Fruit fly (Drosophila melanogaster): ENCODE results near the gene CG5151.

CG5151 gene

DNA sequence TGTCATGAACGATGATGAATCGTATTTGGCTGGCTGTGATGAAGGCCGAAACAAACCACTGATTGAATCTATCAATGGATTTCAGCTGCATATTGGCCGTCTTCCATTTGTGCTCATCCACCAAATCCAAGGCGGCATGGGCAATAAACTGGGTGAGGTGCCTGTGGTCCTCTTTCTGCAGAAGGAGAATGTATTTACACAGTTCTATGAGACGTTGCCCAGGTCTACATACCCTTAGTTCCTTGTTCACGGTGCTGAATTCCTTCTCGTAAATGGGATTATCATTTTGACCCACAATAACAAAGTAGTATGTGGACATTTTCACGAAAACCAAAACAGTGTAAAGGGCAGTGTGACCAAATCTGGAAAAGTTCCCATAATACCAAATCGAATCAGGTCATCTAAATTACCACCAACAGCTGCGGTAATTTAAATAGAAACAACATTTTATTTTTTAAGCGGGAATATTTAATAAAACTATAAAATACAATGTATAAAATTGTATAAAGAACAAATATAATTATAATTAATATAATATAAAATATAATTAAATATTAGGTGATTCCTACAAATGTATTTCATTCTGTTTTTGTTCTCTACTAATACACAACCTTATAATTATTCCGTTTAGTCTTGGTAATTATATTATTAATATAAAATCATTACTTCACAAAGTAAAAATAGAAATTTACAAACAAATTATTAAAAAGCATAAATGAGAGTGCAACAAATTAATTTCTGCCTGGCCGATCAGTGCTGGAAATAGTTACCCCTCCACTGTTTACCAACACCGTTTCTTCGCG, 33.0 kb downstream of the CG5151 start, which contains the start of the genes Trs20 and elg1 (continued):
- TF ChIP-seq CG17912 (GFP tag; optimal IDR thresholded peaks at IDR 0.05) (no peak), CG10462 (GFP tag; optimal IDR thresholded peaks at IDR 0.05) (no peak), B-H2 (GFP tag; optimal IDR thresholded peaks at IDR 0.05) (peak; percentile 61), mirr (GFP tag; optimal IDR thresholded peaks at IDR 0.05) (no peak), CG7786 (GFP tag; optimal IDR thresholded peaks at IDR 0.05) (no peak), hb (GFP tag; IDR thresholded peaks at IDR 0.05; ENCODE audit: partially characterized antibody) (no peak), HLH3B (GFP tag; IDR thresholded peaks at IDR 0.05) (peak; percentile 54; the same call in 1 of the 2 replicates), CG12299 (tag; optimal IDR thresholded peaks at IDR 0.05) (no peak), h (optimal IDR thresholded peaks at IDR 0.05) (no peak), cwo (GFP tag; optimal IDR thresholded peaks at IDR 0.05) (peak; percentile 33), ATbp (GFP tag; optimal IDR thresholded peaks at IDR 0.05) (no peak), TFAM (GFP tag; optimal IDR thresholded peaks at IDR 0.05) (no peak), gcm (GFP tag; optimal IDR thresholded peaks at IDR 0.05) (peak; percentile 77), ro (GFP tag; IDR thresholded peaks at IDR 0.05) (no peak), schlank (tag; optimal IDR thresholded peaks at IDR 0.05) (no peak), ato (GFP tag; IDR thresholded peaks at IDR 0.05; ENCODE audit: partially characterized antibody) (no peak), CG2116 (GFP tag; optimal IDR thresholded peaks at IDR 0.05) (peak; percentile 39), da (GFP tag; optimal IDR thresholded peaks at IDR 0.05) (no peak), CG9932 (GFP tag; IDR thresholded peaks at IDR 0.05) (peak; percentile 62), Sox102F (GFP tag; optimal IDR thresholded peaks at IDR 0.05) (no peak), CG5245 (GFP tag; optimal IDR thresholded peaks at IDR 0.05) (peak; percentile 6), PHDP (tag; optimal IDR thresholded peaks at IDR 0.05) (peak; percentile 70), p53 (GFP tag; optimal IDR thresholded peaks at IDR 0.05) (no peak), CG1792 (GFP tag; optimal IDR thresholded peaks at IDR 0.05) (no peak), en (GFP tag; optimal IDR thresholded peaks at IDR 0.05) (no peak), CG7271 (tag; optimal IDR thresholded peaks at IDR 0.05) (peak; percentile 13), CG9609 (GFP tag; optimal IDR thresholded peaks at IDR 0.05) (no peak), fd96Cb (tag; optimal IDR thresholded peaks at IDR 0.05) (no peak), cas (GFP tag; IDR thresholded peaks at IDR 0.05) (0 out of 2 replicates have a peak, but pooled peaks have one; percentile 4), Hmx (GFP tag; optimal IDR thresholded peaks at IDR 0.05) (no peak), CG6813 (GFP tag; optimal IDR thresholded peaks at IDR 0.05) (no peak), Mes4 (GFP tag; optimal IDR thresholded peaks at IDR 0.05) (no peak), CG8281 (tag; optimal IDR thresholded peaks at IDR 0.05) (no peak), disco-r (GFP tag; optimal IDR thresholded peaks at IDR 0.05) (no peak), eyg (GFP tag; optimal IDR thresholded peaks at IDR 0.05) (no peak), onecut (GFP tag; IDR thresholded peaks at IDR 0.05) (0 out of 2 replicates have a peak, but pooled peaks have one; percentile 33), CG15479 (GFP tag; optimal IDR thresholded peaks at IDR 0.05) (no peak), CG1602 (GFP tag; optimal IDR thresholded peaks at IDR 0.05) (peak; percentile 35), dmrt99B (tag; optimal IDR thresholded peaks at IDR 0.05) (no peak), fd64A (GFP tag; optimal IDR thresholded peaks at IDR 0.05) (no peak), Ssrp (tag; optimal IDR thresholded peaks at IDR 0.05) (peak; percentile 34), fu2 (GFP tag; optimal IDR thresholded peaks at IDR 0.05) (no peak), Lhr (GFP tag; optimal IDR thresholded peaks at IDR 0.05) (no peak), Elba2 (GFP tag; optimal IDR thresholded peaks at IDR 0.05) (peak; percentile 4), klu (GFP tag; IDR thresholded peaks at IDR 0.05) (no peak), Trl (optimal IDR thresholded peaks at IDR 0.05) (no peak), Trl (GFP tag; optimal IDR thresholded peaks at IDR 0.05) (no peak), Dfd (GFP tag; optimal IDR thresholded peaks at IDR 0.05) (no peak), kni (GFP tag; optimal IDR thresholded peaks at IDR 0.05) (peak; percentile 5), Asciz (GFP tag; optimal IDR thresholded peaks at IDR 0.05) (no peak)
